Fruit fly (Drosophila melanogaster): ENCODE measurements around the gene x16.

x16 gene

dm6 chr2L:6968013-6968517 lies 48.1 kb upstream of the x16 start (continued):
- TF ChIP-seq sob (GFP tag; IDR thresholded peaks at IDR 0.05) = no peak; the same call in 1 of the 2 replicates
- TF ChIP-seq onecut (GFP tag; IDR thresholded peaks at IDR 0.05) = peak; percentile 55
- TF ChIP-seq crp (GFP tag; optimal IDR thresholded peaks at IDR 0.05) = peak in 1 of 2 experiments; percentile 34
- peak in 1 of 2 experiments; percentile 52 for TF ChIP-seq pan (optimal IDR thresholded peaks at IDR 0.05)
- no peak for TF ChIP-seq pan (GFP tag; optimal IDR thresholded peaks at IDR 0.05 in 1 of 2, IDR thresholded peaks at IDR 0.05 in 1 of 2)
- TF ChIP-seq Hey (tag; optimal IDR thresholded peaks at IDR 0.05) = no peak
- TF ChIP-seq trem (tag; optimal IDR thresholded peaks at IDR 0.05) = peak; percentile 29
- TF ChIP-seq dan (GFP tag; IDR thresholded peaks at IDR 0.05) = no peak
- peak; percentile 22 for TF ChIP-seq CG14014 (GFP tag; IDR thresholded peaks at IDR 0.05)
- TF ChIP-seq CG12391 (tag; optimal IDR thresholded peaks at IDR 0.05) = peak; percentile 50
- peak; percentile 6 for TF ChIP-seq Nf-YB (GFP tag; optimal IDR thresholded peaks at IDR 0.05)
- peak; percentile 6 for TF ChIP-seq HLH4C (GFP tag; IDR thresholded peaks at IDR 0.05; ENCODE audit: partially characterized antibody)
- TF ChIP-seq CG7357 (GFP tag; IDR thresholded peaks at IDR 0.05) = no peak
- TF ChIP-seq gro (GFP tag; optimal IDR thresholded peaks at IDR 0.05) = peak; percentile 73
- TF ChIP-seq CG11093 (GFP tag; IDR thresholded peaks at IDR 0.05) = 0 out of 3 replicates have a peak, but pooled peaks have one; percentile 14
- TF ChIP-seq da (GFP tag; optimal IDR thresholded peaks at IDR 0.05) = no peak
- no peak for TF ChIP-seq CG3065 (GFP tag; optimal IDR thresholded peaks at IDR 0.05)
- no peak for TF ChIP-seq Elba2 (GFP tag; optimal IDR thresholded peaks at IDR 0.05)
- TF ChIP-seq gce (GFP tag; IDR thresholded peaks at IDR 0.05) = no peak
- TF ChIP-seq C15 (GFP tag; IDR thresholded peaks at IDR 0.05) = no peak
- TF ChIP-seq pho (GFP tag; optimal IDR thresholded peaks at IDR 0.05) = peak; percentile 29
- no peak for TF ChIP-seq sug (tag; optimal IDR thresholded peaks at IDR 0.05)
- TF ChIP-seq CG1024 (GFP tag; IDR thresholded peaks at IDR 0.05) = no peak
- TF ChIP-seq CG11695 (GFP tag; IDR thresholded peaks at IDR 0.05) = peak; percentile 53; the same call in 1 of the 3 replicates
- TF ChIP-seq MTF-1 (GFP tag; optimal IDR thresholded peaks at IDR 0.05; ENCODE audit: borderline replicate concordance) = no peak
- TF ChIP-seq HmgZ (tag; optimal IDR thresholded peaks at IDR 0.05) = peak; percentile 53
- no peak for TF ChIP-seq CG30431 (GFP tag; optimal IDR thresholded peaks at IDR 0.05)
- no peak for TF ChIP-seq croc (GFP tag; conservative IDR thresholded peaks at IDR 0.05)
- TF ChIP-seq ttk (GFP tag; IDR thresholded peaks at IDR 0.05) = peak; percentile 33; the same call in 1 of the 2 replicates
- TF ChIP-seq CG12104 (GFP tag; optimal IDR thresholded peaks at IDR 0.05) = no peak
- peak; percentile 83 for TF ChIP-seq row (GFP tag; IDR thresholded peaks at IDR 0.05)
- TF ChIP-seq B-H1 (GFP tag; IDR thresholded peaks at IDR 0.05) = no peak; the same call in 2 of the 3 replicates
- no peak for TF ChIP-seq kni (GFP tag; optimal IDR thresholded peaks at IDR 0.05)
- no peak for TF ChIP-seq CG1529 (GFP tag; optimal IDR thresholded peaks at IDR 0.05)
- peak; percentile 41 for TF ChIP-seq CG34376 (GFP tag; optimal IDR thresholded peaks at IDR 0.05)
- TF ChIP-seq ci (GFP tag; IDR thresholded peaks at IDR 0.05) = peak; percentile 81
- no peak for TF ChIP-seq pros (GFP tag; optimal IDR thresholded peaks at IDR 0.05)
- TF ChIP-seq fd3F (GFP tag; optimal IDR thresholded peaks at IDR 0.05) = no peak
- no peak for TF ChIP-seq CG4404 (GFP tag; IDR thresholded peaks at IDR 0.05)
- TF ChIP-seq CG9215 (GFP tag; IDR thresholded peaks at IDR 0.05) = no peak; the same call in 1 of the 2 replicates
- TF ChIP-seq CG6272 (GFP tag; IDR thresholded peaks at IDR 0.05) = no peak; the same call in 1 of the 2 replicates
- TF ChIP-seq inv (GFP tag; IDR thresholded peaks at IDR 0.05; ENCODE audit: partially characterized antibody) = no peak
- peak; percentile 54 for TF ChIP-seq ERR (GFP tag; optimal IDR thresholded peaks at IDR 0.05)
- TF ChIP-seq ap (GFP tag; IDR thresholded peaks at IDR 0.05) = no peak
- no peak for TF ChIP-seq CG31388 (GFP tag; optimal IDR thresholded peaks at IDR 0.05)
- TF ChIP-seq Sox100B (GFP tag; optimal IDR thresholded peaks at IDR 0.05) = no peak
- peak; percentile 79 for TF ChIP-seq CG2129 (GFP tag; IDR thresholded peaks at IDR 0.05; ENCODE audit: partially characterized antibody)
- no peak for TF ChIP-seq ftz-f1 (GFP tag; optimal IDR thresholded peaks at IDR 0.05)
- peak; percentile 77 for TF ChIP-seq vvl (GFP tag; IDR thresholded peaks at IDR 0.05)
- TF ChIP-seq HmgD (GFP tag; optimal IDR thresholded peaks at IDR 0.05) = peak; percentile 8
- TF ChIP-seq bsh (GFP tag; optimal IDR thresholded peaks at IDR 0.05) = peak in 1 of 2 experiments; percentile 68

All from whole organism, embryonic.